Fruit fly (Drosophila melanogaster): ENCODE data around the gene CG13358.

The CG13358 gene

DNA sequence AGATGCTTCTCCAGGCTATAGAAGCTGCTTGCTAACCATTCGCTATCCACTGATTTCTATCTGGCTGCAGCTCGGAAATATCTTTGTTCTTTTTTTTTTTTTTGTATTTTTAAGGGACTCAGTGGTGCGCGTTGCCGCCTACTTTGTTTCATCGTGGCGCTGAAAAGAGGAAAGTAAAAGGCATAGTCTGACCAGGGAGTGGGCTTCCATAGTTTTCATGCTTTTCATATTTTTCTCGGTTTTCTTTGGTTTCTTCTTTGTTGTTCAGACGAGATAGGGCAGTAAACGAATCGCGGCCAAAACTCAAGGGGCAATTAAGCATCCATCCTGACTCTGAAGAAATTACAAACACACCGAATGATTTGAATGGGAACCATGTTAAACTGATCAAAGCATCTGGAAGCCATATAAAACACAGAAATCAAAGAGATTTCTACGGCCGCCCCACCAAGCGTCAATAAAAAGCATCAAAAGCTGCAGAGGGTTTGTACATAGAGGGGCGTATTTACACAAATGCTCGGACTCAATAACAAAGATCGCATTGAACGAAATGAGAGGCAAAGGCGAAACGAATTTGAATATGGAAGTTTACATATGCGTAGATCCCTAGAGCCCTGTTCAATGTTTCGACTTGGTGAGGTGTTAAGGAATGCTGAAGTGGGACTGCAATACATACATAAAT lies 32.3 kb downstream of the CG13358 start (continued):
- TF ChIP-seq CG15073 (GFP tag; optimal IDR thresholded peaks at IDR 0.05) (no peak), CG13424 (tag; optimal IDR thresholded peaks at IDR 0.05) (no peak), Awh (GFP tag; IDR thresholded peaks at IDR 0.05) (peak; percentile 53; the same call in 1 of the 2 replicates), BtbVII (GFP tag; optimal IDR thresholded peaks at IDR 0.05) (no peak), sim (GFP tag; IDR thresholded peaks at IDR 0.05) (no peak), so (GFP tag; IDR thresholded peaks at IDR 0.05) (0 out of 3 replicates have a peak, but pooled peaks have one; percentile 18), CG1233 (GFP tag; optimal IDR thresholded peaks at IDR 0.05) (peak; percentile 15), toy (GFP tag; IDR thresholded peaks at IDR 0.05) (no peak), Doc3 (GFP tag; IDR thresholded peaks at IDR 0.05; ENCODE audit: partially characterized antibody) (no peak), CG13624 (GFP tag; optimal IDR thresholded peaks at IDR 0.05) (no peak), C15 (GFP tag; IDR thresholded peaks at IDR 0.05) (no peak), gcm2 (GFP tag; optimal IDR thresholded peaks at IDR 0.05) (no peak), CG11398 (GFP tag; optimal IDR thresholded peaks at IDR 0.05) (peak; percentile 8), Hey (tag; optimal IDR thresholded peaks at IDR 0.05) (no peak), Dip2 (GFP tag; IDR thresholded peaks at IDR 0.05) (no peak), sisA (GFP tag; IDR thresholded peaks at IDR 0.05) (no peak), CG6272 (GFP tag; IDR thresholded peaks at IDR 0.05) (no peak), mam (GFP tag; optimal IDR thresholded peaks at IDR 0.05) (no peak), az2 (GFP tag; optimal IDR thresholded peaks at IDR 0.05) (no peak), Mad (GFP tag; optimal IDR thresholded peaks at IDR 0.05) (no peak), Usf (GFP tag; optimal IDR thresholded peaks at IDR 0.05) (no peak), CG4730 (GFP tag; IDR thresholded peaks at IDR 0.05) (no peak), lilli (GFP tag; optimal IDR thresholded peaks at IDR 0.05) (no peak), CG10959 (GFP tag; IDR thresholded peaks at IDR 0.05) (no peak), CG31388 (GFP tag; optimal IDR thresholded peaks at IDR 0.05) (no peak), nau (GFP tag; optimal IDR thresholded peaks at IDR 0.05) (peak; percentile 25), Dek (tag; optimal IDR thresholded peaks at IDR 0.05) (no peak), CG6813 (GFP tag; optimal IDR thresholded peaks at IDR 0.05) (no peak), her (GFP tag; optimal IDR thresholded peaks at IDR 0.05) (no peak), CG2712 (tag; optimal IDR thresholded peaks at IDR 0.05) (no peak), Sry-δ (GFP tag; optimal IDR thresholded peaks at IDR 0.05) (no peak), CG9817 (tag; optimal IDR thresholded peaks at IDR 0.05) (no peak), HmgD (GFP tag; optimal IDR thresholded peaks at IDR 0.05) (no peak), Rfx (GFP tag; IDR thresholded peaks at IDR 0.05) (no peak), CG17186 (GFP tag; optimal IDR thresholded peaks at IDR 0.05) (no peak)

- no peak for TF ChIP-seq CG11696 (GFP tag; IDR thresholded peaks at IDR 0.05)
- TF ChIP-seq prd (optimal IDR thresholded peaks at IDR 0.05): no peak
- peak; percentile 64; the same call in 2 of the 3 replicates for TF ChIP-seq prd (GFP tag; IDR thresholded peaks at IDR 0.05)
- TF ChIP-seq CG7839 (tag; optimal IDR thresholded peaks at IDR 0.05): peak; percentile 56
- peak; percentile 19 for TF ChIP-seq CG8290 (GFP tag; optimal IDR thresholded peaks at IDR 0.05)
- TF ChIP-seq CG8290 (tag; optimal IDR thresholded peaks at IDR 0.05): peak in 1 of 2 experiments; percentile 28
- TF ChIP-seq Hr3 (GFP tag; optimal IDR thresholded peaks at IDR 0.05): peak; percentile 12
- TF ChIP-seq CG4730 (GFP tag; IDR thresholded peaks at IDR 0.05): no peak
- TF ChIP-seq CG31441 (GFP tag; IDR thresholded peaks at IDR 0.05): peak; percentile 42; the same call in 1 of the 2 replicates
- peak; percentile 5 for TF ChIP-seq CG8089 (GFP tag; optimal IDR thresholded peaks at IDR 0.05)
- no peak for TF ChIP-seq her (GFP tag; optimal IDR thresholded peaks at IDR 0.05)
- TF ChIP-seq zen (tag; optimal IDR thresholded peaks at IDR 0.05): peak; percentile 30
- TF ChIP-seq h (optimal IDR thresholded peaks at IDR 0.05): no peak
- TF ChIP-seq CG8944 (GFP tag; optimal IDR thresholded peaks at IDR 0.05): peak; percentile 21
- peak; percentile 12 for TF ChIP-seq CG15696 (tag; optimal IDR thresholded peaks at IDR 0.05)
- TF ChIP-seq D (optimal IDR thresholded peaks at IDR 0.05): no peak
- TF ChIP-seq D (GFP tag; optimal IDR thresholded peaks at IDR 0.05): peak; percentile 49
- TF ChIP-seq Elba2 (GFP tag; optimal IDR thresholded peaks at IDR 0.05): no peak
- TF ChIP-seq CG8388 (GFP tag; optimal IDR thresholded peaks at IDR 0.05): peak; percentile 55
- TF ChIP-seq CG10979 (tag; optimal IDR thresholded peaks at IDR 0.05): peak; percentile 66
Measured at dm6 chrX:771431-772064, 33.2 kb downstream of the CG13358 start.

Measured in whole organism, embryonic.